Worm (Caenorhabditis elegans): Measurements from ENCODE around the gene nspd-6.

nspd-6 gene

ce11 chrIV:5188051-5188450 is 22.5 kb upstream of the nspd-6 start:
- TF ChIP-seq unc-39 (tag; optimal IDR thresholded peaks at IDR 0.05) (no peak), lin-15B (tag; optimal IDR thresholded peaks at IDR 0.05) (peak; percentile 26), nhr-23 (tag; optimal IDR thresholded peaks at IDR 0.05) (no peak), ztf-11 (tag; optimal IDR thresholded peaks at IDR 0.05) (no peak)

DNA sequence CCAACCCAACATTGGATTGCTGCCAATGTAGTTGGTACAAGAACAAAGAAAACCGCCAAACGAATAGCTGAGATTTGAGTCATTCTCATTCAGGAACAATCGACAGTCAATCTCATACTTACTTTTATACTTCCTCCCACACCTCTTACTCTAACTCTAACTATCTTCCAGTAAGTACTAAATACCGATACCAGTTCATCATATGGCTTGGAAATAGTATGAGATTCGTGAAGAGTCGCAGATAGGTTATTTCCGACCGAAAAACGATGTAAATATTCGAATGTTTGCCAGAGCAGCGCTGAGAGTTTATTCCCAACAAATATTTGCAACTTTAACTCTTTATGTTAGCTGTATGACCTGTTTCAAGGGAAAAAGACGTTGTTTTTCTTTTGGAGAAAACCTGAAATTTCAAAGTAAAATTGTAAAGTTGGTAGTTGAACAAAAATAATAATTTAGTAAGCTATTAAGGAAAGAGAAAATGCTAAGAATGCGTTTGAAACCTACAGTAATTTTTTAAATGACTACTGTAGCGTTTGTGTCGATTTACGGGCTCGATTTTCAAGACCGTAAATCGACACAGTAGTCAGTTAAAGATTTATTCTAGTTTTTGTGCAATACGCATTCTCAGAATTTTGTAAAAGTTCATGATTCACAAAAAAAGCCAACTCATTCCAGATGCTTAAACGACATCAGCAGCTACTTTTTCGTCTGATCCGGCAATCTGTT is 21.1 kb upstream of the nspd-6 start, which contains the start of the genes W03F8.6 and mtrf-1L:
TSS of gene W03F8.6 (minus strand) at position 101 of the 726 bp plus-strand sequence.
TSS of gene mtrf-1L (plus strand) at position 676 of the 726 bp plus-strand sequence.
- peak; percentile 70 for TF ChIP-seq pha-4 (tag; optimal IDR thresholded peaks at IDR 0.05)
- TF ChIP-seq nhr-67 (tag; optimal IDR thresholded peaks at IDR 0.05) = no peak

DNA sequence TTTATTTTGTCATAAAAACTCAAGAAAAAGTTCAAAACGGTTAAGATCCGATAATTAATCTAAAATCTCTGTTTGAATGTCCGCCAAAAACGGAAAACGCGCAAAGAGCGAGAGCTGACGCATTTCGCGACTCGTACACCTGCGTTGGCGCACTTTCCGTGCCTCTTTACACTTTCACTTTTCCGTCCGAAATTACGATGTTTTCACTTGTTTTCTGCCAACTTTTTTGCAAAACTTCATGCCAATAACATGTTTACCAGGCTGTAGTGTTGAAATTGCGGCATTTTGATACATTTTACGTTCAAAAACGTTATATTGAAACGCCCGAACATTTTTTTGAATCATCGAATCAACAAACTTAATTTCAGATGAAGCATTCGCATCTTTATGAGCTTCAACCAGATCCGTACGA is 18.2 kb upstream of the nspd-6 start, which contains the start of gene W03F8.4:
TSS of gene W03F8.4 (plus strand) at position 369 of the 412 bp plus-strand sequence.
- TF ChIP-seq mml-1 (tag; optimal IDR thresholded peaks at IDR 0.05) = no peak
- TF ChIP-seq nhr-23 (tag; optimal IDR thresholded peaks at IDR 0.05) = peak; percentile 97
- peak; percentile 91 for TF ChIP-seq nhr-43 (tag; optimal IDR thresholded peaks at IDR 0.05; ENCODE audit: poor library complexity, severe bottlenecking)
- peak; percentile 96 for TF ChIP-seq nhr-25 (tag; optimal IDR thresholded peaks at IDR 0.05)
- TF ChIP-seq egl-27 (tag; optimal IDR thresholded peaks at IDR 0.05) = peak; percentile 24
- no peak for TF ChIP-seq ceh-9 (tag; optimal IDR thresholded peaks at IDR 0.05)
- peak; percentile 93 for TF ChIP-seq snpc-4 (tag; optimal IDR thresholded peaks at IDR 0.05)
- TF ChIP-seq lin-15B (tag; optimal IDR thresholded peaks at IDR 0.05) = peak; percentile 96
- TF ChIP-seq zag-1 (tag; optimal IDR thresholded peaks at IDR 0.05) = no peak
- TF ChIP-seq nhr-12 (tag; optimal IDR thresholded peaks at IDR 0.05) = no peak
- TF ChIP-seq tbx-2 (tag; optimal IDR thresholded peaks at IDR 0.05) = peak; percentile 92
- TF ChIP-seq unc-39 (tag; optimal IDR thresholded peaks at IDR 0.05) = no peak
- TF ChIP-seq elt-2 (tag; optimal IDR thresholded peaks at IDR 0.05) = peak; percentile 62
- peak in 1 of 3 experiments; percentile 49 for TF ChIP-seq elt-3 (tag; optimal IDR thresholded peaks at IDR 0.05)
- peak; percentile 74 for TF ChIP-seq nhr-77 (tag; optimal IDR thresholded peaks at IDR 0.05)
- peak; percentile 87 for TF ChIP-seq ceh-28 (tag; optimal IDR thresholded peaks at IDR 0.05)
- TF ChIP-seq daf-12 (tag; optimal IDR thresholded peaks at IDR 0.05) = no peak
- TF ChIP-seq elt-1 (tag; optimal IDR thresholded peaks at IDR 0.05) = peak; percentile 69
- peak; percentile 28 for TF ChIP-seq aly-2 (tag; optimal IDR thresholded peaks at IDR 0.05)
- peak; percentile 84 for TF ChIP-seq skn-1 (tag; optimal IDR thresholded peaks at IDR 0.05)
- peak; percentile 92 for TF ChIP-seq egl-5 (tag; optimal IDR thresholded peaks at IDR 0.05)
- TF ChIP-seq jun-1 (tag; optimal IDR thresholded peaks at IDR 0.05) = peak; percentile 83
- TF ChIP-seq nfya-1 (tag; optimal IDR thresholded peaks at IDR 0.05; ENCODE audit: insufficient read depth) = peak; percentile 91
- TF ChIP-seq unc-62 (GFP tag; optimal IDR thresholded peaks at IDR 0.05) = no peak
- TF ChIP-seq nhr-28 (tag; optimal IDR thresholded peaks at IDR 0.05) = no peak
- no peak for TF ChIP-seq eor-1 (tag; optimal IDR thresholded peaks at IDR 0.05)
- TF ChIP-seq ama-1 (optimal IDR thresholded peaks at IDR 0.05) = peak; percentile 53
- TF ChIP-seq hmg-11 (tag; optimal IDR thresholded peaks at IDR 0.05) = peak; percentile 88
- TF ChIP-seq lin-39 (tag; optimal IDR thresholded peaks at IDR 0.05) = peak; percentile 71
- no peak for TF ChIP-seq ZK546.5 (tag; optimal IDR thresholded peaks at IDR 0.05)
- TF ChIP-seq mdl-1 (tag; optimal IDR thresholded peaks at IDR 0.05) = no peak
- no peak for TF ChIP-seq fkh-10 (GFP tag; optimal IDR thresholded peaks at IDR 0.05)
- peak; percentile 42 for TF ChIP-seq pqm-1 (tag; optimal IDR thresholded peaks at IDR 0.05)
- no peak for TF ChIP-seq fos-1 (tag; optimal IDR thresholded peaks at IDR 0.05)
- TF ChIP-seq ztf-11 (tag; optimal IDR thresholded peaks at IDR 0.05) = no peak
- TF ChIP-seq fkh-2 (tag; optimal IDR thresholded peaks at IDR 0.05) = no peak
- no peak for TF ChIP-seq sea-2 (GFP tag; optimal IDR thresholded peaks at IDR 0.05)
- TF ChIP-seq R02D3.7 (tag; optimal IDR thresholded peaks at IDR 0.05) = peak; percentile 88
- TF ChIP-seq nhr-237 (tag; optimal IDR thresholded peaks at IDR 0.05) = no peak
- no peak for TF ChIP-seq nhr-76 (tag; optimal IDR thresholded peaks at IDR 0.05)
- TF ChIP-seq ceh-16 (tag; optimal IDR thresholded peaks at IDR 0.05) = no peak
- peak; percentile 94 for TF ChIP-seq pha-4 (tag; optimal IDR thresholded peaks at IDR 0.05)
- TF ChIP-seq ceh-82 (tag; optimal IDR thresholded peaks at IDR 0.05) = peak; percentile 87
- TF ChIP-seq ztf-4 (tag; optimal IDR thresholded peaks at IDR 0.05) = peak; percentile 74
- no peak for TF ChIP-seq nhr-67 (tag; optimal IDR thresholded peaks at IDR 0.05)
- TF ChIP-seq lsy-12 (tag; optimal IDR thresholded peaks at IDR 0.05) = peak; percentile 91
- peak; percentile 35 for TF ChIP-seq nhr-11 (tag; optimal IDR thresholded peaks at IDR 0.05)

Data from whole organism, L3 larva.